Fruit fly (Drosophila melanogaster) whole organism, embryonic: ENCODE data around the gene CG42847.

Experiments
- Atf-2 ChIP-seq: fragments of 200-800 bp; sonication (Bioruptor generic); optimal IDR thresholded peaks from 2 replicates; lab custom pipeline; 2016; ENCODE audit warnings: missing biosample characterization, missing genetic modification characterization
- CG12104 ChIP-seq: fragments of 200-800 bp; sonication (Bioruptor generic); optimal IDR thresholded peaks from 3 replicates; lab custom pipeline; 2016; ENCODE audit warnings: missing biosample characterization, missing genetic modification characterization
- CG12155 ChIP-seq: fragments of 200-800 bp; sonication (Bioruptor generic); optimal IDR thresholded peaks from 3 replicates; lab custom pipeline; 2016; ENCODE audit warnings: missing biosample characterization, missing genetic modification characterization
- CG12744 ChIP-seq: fragments of 200-800 bp; sonication (Bioruptor generic); optimal IDR thresholded peaks from 2 replicates; lab custom pipeline; 2016; ENCODE audit warnings: missing biosample characterization, missing genetic modification characterization
- CG13894 ChIP-seq: fragments of 200-800 bp; sonication (Bioruptor generic); optimal IDR thresholded peaks from 3 replicates; lab custom pipeline; 2018; ENCODE audit warnings: missing biosample characterization, mild to moderate bottlenecking, missing genetic modification characterization, moderate library complexity
- CG14050 ChIP-seq: fragments of 200-800 bp; sonication (Bioruptor generic); IDR thresholded peaks from 3 replicates; pipeline ENCODE4 v1.3.6; 2022; ENCODE audit warnings: missing biosample characterization, missing genetic modification characterization
- CG15073 ChIP-seq: fragments of 200-800 bp; sonication (Bioruptor generic); optimal IDR thresholded peaks from 2 replicates; lab custom pipeline; 2016; ENCODE audit warnings: missing biosample characterization, missing genetic modification characterization
- CG17385 ChIP-seq: fragments of 200-800 bp; sonication (Bioruptor generic); optimal IDR thresholded peaks from 3 replicates; lab custom pipeline; 2018; ENCODE audit warnings: missing biosample characterization, mild to moderate bottlenecking, missing genetic modification characterization
- CG17568 ChIP-seq: fragments of 200-800 bp; sonication (Bioruptor generic); optimal IDR thresholded peaks from 2 replicates; lab custom pipeline; 2018; ENCODE audit warnings: missing biosample characterization, mild to moderate bottlenecking, missing genetic modification characterization, moderate library complexity
- CG30403 ChIP-seq: fragments of 200-800 bp; sonication (Bioruptor generic); optimal IDR thresholded peaks from 3 replicates; lab custom pipeline; 2016; ENCODE audit warnings: missing biosample characterization, missing genetic modification characterization
- CG7357 ChIP-seq: fragments of 200-800 bp; sonication (Bioruptor generic); IDR thresholded peaks from 3 replicates; pipeline ENCODE4 v1.3.6; 2022; ENCODE audit warnings: missing biosample characterization, missing genetic modification characterization
- CG8281 ChIP-seq: fragments of 200-800 bp; sonication (Bioruptor generic); optimal IDR thresholded peaks from 2 replicates; lab custom pipeline; 2018; ENCODE audit warnings: missing biosample characterization, mild to moderate bottlenecking, missing genetic modification characterization, moderate library complexity
- CG8290 ChIP-seq, 3 experiments: fragments of 200-800 bp; sonication (Bioruptor generic); optimal IDR thresholded peaks; 2 replicates each; lab custom pipeline; 2016 to 2019; ENCODE audit warnings: missing biosample characterization in 3 of 3, missing genetic modification characterization in 3 of 3, mild to moderate bottlenecking in 2 of 3, moderate library complexity in 1 of 3
- CG8359 ChIP-seq: fragments of 200-800 bp; sonication (Bioruptor generic); optimal IDR thresholded peaks from 2 replicates; lab custom pipeline; 2017; ENCODE audit warnings: missing biosample characterization, mild to moderate bottlenecking, missing genetic modification characterization, borderline replicate concordance
- CHES-1-like ChIP-seq: fragments of 200-800 bp; sonication (Bioruptor generic); optimal IDR thresholded peaks from 2 replicates; lab custom pipeline; 2016; ENCODE audit warnings: missing biosample characterization, missing genetic modification characterization
- E2f1 ChIP-seq: fragments of 200-800 bp; sonication (Bioruptor generic); IDR thresholded peaks from 2 replicates; pipeline ENCODE4 v1.3.6; 2022; ENCODE audit warnings: missing biosample characterization, missing genetic modification characterization
- E2f2 ChIP-seq: fragments of 200-800 bp; sonication (Bioruptor generic); IDR thresholded peaks from 2 replicates; pipeline ENCODE4 v1.3.6; 2022; ENCODE audit warnings: missing biosample characterization, missing genetic modification characterization
- GATAe ChIP-seq: fragments of 200-800 bp; sonication (Bioruptor generic); conservative IDR thresholded peaks from 2 replicates; pipeline ENCODE4 v1.3.6; 2022; ENCODE audit warnings: missing biosample characterization, missing genetic modification characterization
- Hr51 ChIP-seq, 2 experiments: fragments of 200-800 bp; sonication (Bioruptor generic); optimal IDR thresholded peaks; 2 replicates in 1 of 2; 3 replicates in 1 of 2; lab custom pipeline; 2016 to 2018; ENCODE audit warnings: missing biosample characterization in 2 of 2, missing genetic modification characterization in 2 of 2, mild to moderate bottlenecking in 1 of 2, moderate library complexity in 1 of 2
- Hsf ChIP-seq: fragments of 200-800 bp; sonication (Bioruptor generic); optimal IDR thresholded peaks from 3 replicates; lab custom pipeline; 2016; ENCODE audit warnings: missing biosample characterization, missing genetic modification characterization
- Mad ChIP-seq: fragments of 200-800 bp; sonication (Bioruptor generic); optimal IDR thresholded peaks from 2 replicates; lab custom pipeline; 2016; ENCODE audit warnings: missing biosample characterization, missing genetic modification characterization
- Med ChIP-seq: fragments of 200-800 bp; sonication (Bioruptor generic); peaks from one replicate; lab custom pipeline; 2016; ENCODE audit warnings: missing biosample characterization, missing genetic modification characterization, mild to moderate bottlenecking, inconsistent platforms, moderate library complexity
- NFAT ChIP-seq: fragments of 200-800 bp; sonication (Bioruptor generic); IDR thresholded peaks from 2 replicates; pipeline ENCODE4 v1.3.6; 2022; ENCODE audit warnings: missing biosample characterization, missing genetic modification characterization
- Tbp ChIP-seq: fragments of >200 bp; optimal IDR thresholded peaks from 2 replicates; lab custom pipeline; 2018; ENCODE audit warnings: missing biosample characterization, missing genetic modification characterization
- cad ChIP-seq: fragments of >200 bp; optimal IDR thresholded peaks from 2 replicates; lab custom pipeline; 2017; ENCODE audit warnings: missing biosample characterization, missing genetic modification characterization
- caup ChIP-seq: fragments of 200-800 bp; sonication (Bioruptor generic); optimal IDR thresholded peaks from 3 replicates; lab custom pipeline; 2017; ENCODE audit warnings: missing biosample characterization, mild to moderate bottlenecking, missing genetic modification characterization, moderate library complexity; ENCODE audit not compliant: severe bottlenecking
- ci ChIP-seq: fragments of 200-800 bp; sonication (Bioruptor generic); IDR thresholded peaks from 3 replicates; pipeline ENCODE4 v1.3.6; 2022; ENCODE audit warnings: missing biosample characterization, missing genetic modification characterization
- cwo ChIP-seq: fragments of 200-800 bp; sonication (Bioruptor generic); optimal IDR thresholded peaks from 3 replicates; lab custom pipeline; 2017; ENCODE audit warnings: missing biosample characterization, missing genetic modification characterization, mild to moderate bottlenecking, moderate library complexity, missing genetic modification reagents
- disco-r ChIP-seq: fragments of 200-800 bp; sonication (Bioruptor generic); optimal IDR thresholded peaks from 2 replicates; lab custom pipeline; 2016; ENCODE audit warnings: missing biosample characterization, missing genetic modification characterization
- fru ChIP-seq: fragments of >200 bp; optimal IDR thresholded peaks from 2 replicates; lab custom pipeline; 2017
- grn ChIP-seq: fragments of 200-800 bp; sonication (Bioruptor generic); optimal IDR thresholded peaks from 3 replicates; lab custom pipeline; 2017; ENCODE audit warnings: missing biosample characterization, missing genetic modification characterization
- gro ChIP-seq: fragments of 200-800 bp; sonication (Bioruptor generic); optimal IDR thresholded peaks from 2 replicates; lab custom pipeline; 2016; ENCODE audit warnings: missing biosample characterization, missing genetic modification characterization
- ind ChIP-seq: fragments of 200-800 bp; sonication (Bioruptor generic); optimal IDR thresholded peaks from 3 replicates; lab custom pipeline; 2016; ENCODE audit warnings: missing biosample characterization, missing genetic modification characterization
- pfk ChIP-seq: fragments of 200-800 bp; sonication (Bioruptor generic); optimal IDR thresholded peaks from 2 replicates; lab custom pipeline; 2018; ENCODE audit warnings: missing biosample characterization, mild to moderate bottlenecking, missing genetic modification characterization, moderate library complexity
- ro ChIP-seq: fragments of 200-800 bp; sonication (Bioruptor generic); IDR thresholded peaks from 2 replicates; pipeline ENCODE4 v1.3.6; 2022; ENCODE audit warnings: missing biosample characterization, missing genetic modification characterization
- sc ChIP-seq, 3 experiments: fragments of >200 bp in 2 of 3; fragments of 200-800 bp in 1 of 3; sonication (Bioruptor generic) in 1 of 3; optimal IDR thresholded peaks; 2 replicates in 2 of 3; 3 replicates in 1 of 3; lab custom pipeline; 2017; ENCODE audit warnings: mild to moderate bottlenecking in 1 of 3, missing biosample characterization in 1 of 3, missing genetic modification characterization in 1 of 3, missing genetic modification reagents in 1 of 3
- sd ChIP-seq: fragments of 200-800 bp; sonication (Bioruptor generic); optimal IDR thresholded peaks from 3 replicates; lab custom pipeline; 2018; ENCODE audit warnings: missing biosample characterization, mild to moderate bottlenecking, missing genetic modification characterization, moderate library complexity
- sens ChIP-seq: fragments of 200-800 bp; sonication (Bioruptor generic); peaks from one replicate; lab custom pipeline; 2016; ENCODE audit warnings: missing biosample characterization, missing genetic modification characterization
- shn ChIP-seq: fragments of 200-800 bp; sonication (Bioruptor generic); optimal IDR thresholded peaks from 3 replicates; lab custom pipeline; 2016; ENCODE audit warnings: missing biosample characterization, missing genetic modification characterization
- tgo ChIP-seq: fragments of 200-800 bp; sonication (Bioruptor generic); IDR thresholded peaks from 3 replicates; pipeline ENCODE4 v1.3.6; 2022; ENCODE audit warnings: missing biosample characterization, missing genetic modification characterization
- vfl ChIP-seq: fragments of 200-800 bp; sonication (Bioruptor generic); optimal IDR thresholded peaks from 2 replicates; lab custom pipeline; 2016; ENCODE audit warnings: missing biosample characterization, missing genetic modification characterization
- wek ChIP-seq: fragments of 200-800 bp; sonication (Bioruptor generic); optimal IDR thresholded peaks from 3 replicates; lab custom pipeline; 2018; ENCODE audit warnings: missing biosample characterization, mild to moderate bottlenecking, missing genetic modification characterization, moderate library complexity

Gene CG42847

DNA sequence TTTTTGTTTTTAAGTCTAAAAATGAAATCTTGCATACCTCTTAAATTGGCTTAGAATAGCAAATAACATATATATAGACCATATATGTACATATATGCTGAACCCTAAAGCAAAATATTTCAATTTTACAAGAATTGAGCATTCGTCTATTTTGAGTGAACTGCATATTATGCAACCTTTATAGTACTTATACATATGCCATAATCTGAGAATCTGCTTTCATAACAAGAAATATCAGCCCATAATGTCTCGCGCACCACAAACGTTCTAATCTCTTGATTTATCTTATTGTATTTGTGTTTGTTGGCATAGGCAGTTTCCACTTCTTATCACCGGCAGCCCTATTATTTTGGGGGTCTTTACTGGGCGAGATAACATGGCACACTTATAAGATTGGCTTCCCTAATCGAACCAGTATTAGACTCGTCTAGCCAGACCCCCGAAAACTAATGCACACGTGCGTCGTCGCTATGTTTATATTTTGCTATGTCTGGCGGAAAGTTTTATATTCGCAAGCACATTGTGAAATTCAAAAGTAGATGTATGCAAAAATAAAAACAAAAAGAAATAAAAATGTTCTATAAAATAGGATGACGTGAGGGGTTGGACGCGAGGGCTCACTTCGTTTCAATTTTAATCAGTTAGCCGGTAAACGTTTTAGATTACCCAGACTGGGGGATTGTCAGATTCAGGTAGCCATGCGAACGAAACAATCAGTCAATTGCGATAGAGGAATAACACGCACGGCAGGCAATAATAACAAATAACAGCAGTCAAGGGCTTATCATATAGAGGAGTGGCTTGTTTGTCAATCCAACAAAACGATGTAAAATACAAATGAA is 38.5 kb upstream of the CG42847 start (continued):
- no peak for TF ChIP-seq ci (GFP tag; lab: Robert Waterston, UW)
- no peak for TF ChIP-seq CG8290 (GFP tag; optimal IDR thresholded peaks at IDR 0.05; lab: Kevin White, UChicago)
- TF ChIP-seq CG8290 (tag; optimal IDR thresholded peaks at IDR 0.05; lab: Kevin White, UChicago): peak in 1 of 2 experiments; percentile 15
- TF ChIP-seq E2f2: peak; percentile 8; the same call in 1 of the 2 replicates
- TF ChIP-seq GATAe (GFP tag; lab: Robert Waterston, UW): peak; percentile 62
- TF ChIP-seq CG12155 (GFP tag; lab: Kevin White, UChicago): no peak
- TF ChIP-seq E2f1 (GFP tag; lab: Robert Waterston, UW): no peak
- peak; percentile 46; the same call in 1 of the 2 replicates for TF ChIP-seq NFAT (GFP tag; lab: Robert Waterston, UW)
- TF ChIP-seq Mad (GFP tag; lab: Kevin White, UChicago): no peak
- TF ChIP-seq caup (GFP tag; lab: Kevin White, UChicago): peak; percentile 27
- TF ChIP-seq sens: peak; percentile 28
- TF ChIP-seq CG12744 (GFP tag; lab: Kevin White, UChicago): no peak
- no peak for TF ChIP-seq wek
- no peak for TF ChIP-seq sc (optimal IDR thresholded peaks at IDR 0.05; lab: Kevin White, UChicago)
- TF ChIP-seq sc (GFP tag; optimal IDR thresholded peaks at IDR 0.05; lab: Kevin White, UChicago): no peak
- peak; percentile 7 for TF ChIP-seq sd (tag; lab: Kevin White, UChicago)
- TF ChIP-seq CG7357 (GFP tag; lab: Robert Waterston, UW): no peak
- TF ChIP-seq grn: peak; percentile 63
- no peak for TF ChIP-seq Atf-2 (GFP tag; lab: Kevin White, UChicago)
- TF ChIP-seq CG13894 (tag; lab: Kevin White, UChicago): peak; percentile 40
- TF ChIP-seq gro (GFP tag; lab: Kevin White, UChicago): peak; percentile 5
- peak; percentile 98 for TF ChIP-seq cwo (GFP tag; lab: Kevin White, UChicago)
- TF ChIP-seq, all 482 proteins: peak for 27

DNA sequence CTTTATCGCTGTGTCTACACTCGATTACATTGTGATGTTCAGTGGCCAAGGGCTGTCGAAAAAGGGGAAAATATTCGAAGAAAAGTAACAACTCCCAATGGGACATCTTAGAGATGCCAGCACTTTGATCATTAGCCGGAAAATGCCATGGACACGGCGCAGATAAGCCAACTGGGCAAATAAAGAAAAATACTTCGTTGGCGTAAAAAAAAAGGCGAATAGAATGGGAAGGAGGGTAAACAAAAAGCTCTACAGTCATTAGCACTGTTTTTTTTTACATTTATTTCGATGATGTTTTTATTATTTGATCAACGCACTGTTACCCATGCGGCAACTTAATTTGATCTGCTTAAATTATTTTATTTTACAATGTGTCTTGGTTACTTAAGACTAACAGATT is 34.4 kb upstream of the CG42847 start:
- TF ChIP-seq CG8359 (GFP tag; lab: Kevin White, UChicago): peak; percentile 94

DNA sequence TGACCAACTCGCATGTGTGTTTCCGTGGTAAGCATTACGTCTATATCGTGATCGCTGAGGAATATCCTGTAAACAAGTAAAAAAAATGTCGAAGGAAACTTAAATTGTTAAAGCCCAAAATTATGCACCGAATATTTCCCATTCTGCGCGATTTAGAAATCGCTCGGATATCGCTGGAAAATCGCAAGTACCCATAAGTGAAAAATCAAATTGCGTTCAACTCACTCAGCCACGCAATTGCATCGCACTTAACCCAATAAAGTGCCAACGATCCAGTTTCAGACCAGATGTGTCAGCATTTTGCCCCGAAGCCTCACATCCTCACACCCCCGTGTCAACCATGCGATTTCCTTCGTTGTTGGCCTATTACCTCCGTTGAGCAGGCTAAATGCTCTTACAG is 31.3 kb upstream of the CG42847 start:
- TF ChIP-seq Hr51 (GFP tag; optimal IDR thresholded peaks at IDR 0.05; lab: Kevin White, UChicago) (no peak), CG8359 (GFP tag; lab: Kevin White, UChicago) (peak; percentile 99)

DNA sequence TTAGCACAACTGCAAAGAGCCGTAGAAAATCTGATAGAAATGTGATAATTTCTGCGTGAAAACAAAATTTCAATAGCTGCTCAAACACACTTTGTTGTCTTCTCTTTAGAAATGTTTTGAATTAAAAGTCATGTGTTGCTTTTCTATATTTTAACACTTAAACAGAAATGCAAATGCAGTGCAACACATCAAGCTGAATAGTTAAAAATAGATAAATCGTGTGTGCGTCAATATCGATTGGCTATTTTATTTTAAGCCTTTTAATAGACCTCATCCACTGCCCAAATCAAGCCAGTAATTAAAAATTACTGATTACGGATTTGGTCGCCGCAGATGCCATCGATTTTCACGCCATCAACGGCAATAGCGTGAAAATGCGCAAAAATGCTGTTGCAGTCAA is 29.8 kb upstream of the CG42847 start, which contains the start of gene CG4438:
CG4438 (minus strand) TSS at position 101 of the 400 bp plus-strand sequence.
- TF ChIP-seq vfl (GFP tag; lab: Kevin White, UChicago): no peak
- TF ChIP-seq cad (GFP tag; lab: Kevin White, UChicago): no peak
- TF ChIP-seq CG8281: no peak

DNA sequence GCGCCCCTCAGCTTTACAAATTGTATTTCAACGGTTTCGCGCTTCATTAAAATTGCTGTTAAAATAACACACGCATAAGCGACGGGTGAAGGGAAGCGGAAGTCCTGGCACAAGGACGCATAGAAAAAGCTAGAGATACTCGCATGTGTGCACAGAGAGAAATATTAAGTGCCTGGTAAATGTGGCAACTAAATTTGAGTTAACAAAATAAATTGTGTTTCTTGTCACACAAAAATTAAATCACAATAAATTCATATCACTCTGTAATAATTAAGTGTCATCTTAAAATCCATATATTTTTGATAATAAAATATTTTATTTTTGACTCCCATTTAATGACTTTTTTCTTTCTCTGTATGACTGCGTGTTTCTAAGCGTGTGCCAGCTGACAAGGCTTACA is 27.5 kb upstream of the CG42847 start:
- TF ChIP-seq ro (GFP tag; lab: Robert Waterston, UW): no peak
- no peak for TF ChIP-seq CHES-1-like
- TF ChIP-seq Med (GFP tag; lab: Kevin White, UChicago): no peak
- TF ChIP-seq vfl (GFP tag; lab: Kevin White, UChicago): no peak
- TF ChIP-seq tgo (GFP tag; lab: Robert Waterston, UW): 0 out of 3 replicates have a peak, but pooled peaks have one; percentile 19
- no peak for TF ChIP-seq pfk (GFP tag; lab: Kevin White, UChicago)
- TF ChIP-seq shn: no peak
- TF ChIP-seq CG30403 (GFP tag; lab: Kevin White, UChicago): peak; percentile 15
- TF ChIP-seq CG14050 (GFP tag; lab: Robert Waterston, UW): no peak
- TF ChIP-seq CG17568 (GFP tag; lab: Kevin White, UChicago): no peak
- no peak for TF ChIP-seq disco-r (GFP tag; lab: Kevin White, UChicago)
- no peak for TF ChIP-seq Hsf (GFP tag; lab: Kevin White, UChicago)
- TF ChIP-seq fru (lab: Kevin White, UChicago): no peak
- peak; percentile 61 for TF ChIP-seq sens
- TF ChIP-seq CG15073: no peak
- TF ChIP-seq Tbp (GFP tag; lab: Kevin White, UChicago): no peak
- peak; percentile 14 for TF ChIP-seq CG17385 (GFP tag; lab: Kevin White, UChicago)
- no peak for TF ChIP-seq CG12104 (GFP tag; lab: Kevin White, UChicago)
- peak; percentile 8 for TF ChIP-seq ind
